Fruit fly (Drosophila melanogaster) whole organism, prepupa: ENCODE data around the gene CG31528.

Source experiments
- CG10631 ChIP-seq: fragments of 200-800 bp; sonication (Bioruptor generic); optimal IDR thresholded peaks from 2 replicates; lab custom pipeline; 2016; ENCODE audit warnings: missing biosample characterization, missing genetic modification characterization
- CG11762 ChIP-seq: fragments of 200-800 bp; sonication (Bioruptor generic); optimal IDR thresholded peaks from 3 replicates; lab custom pipeline; 2016; ENCODE audit warnings: missing biosample characterization, missing genetic modification characterization; ENCODE audit not compliant: insufficient read depth
- CG15336 ChIP-seq: fragments of 200-800 bp; sonication (Bioruptor generic); IDR thresholded peaks from 2 replicates; pipeline ENCODE4 v1.3.6; 2022; ENCODE audit warnings: missing biosample characterization, missing genetic modification characterization
- CG31627 ChIP-seq: fragments of 200-800 bp; sonication (Bioruptor generic); optimal IDR thresholded peaks from 3 replicates; lab custom pipeline; 2016; ENCODE audit warnings: missing biosample characterization, missing genetic modification characterization
- CG34406 ChIP-seq: fragments of 200-800 bp; sonication (Bioruptor generic); optimal IDR thresholded peaks from 3 replicates; lab custom pipeline; 2016; ENCODE audit warnings: missing biosample characterization, missing genetic modification characterization
- CG3919 ChIP-seq: fragments of 200-800 bp; sonication (Bioruptor generic); optimal IDR thresholded peaks from 3 replicates; lab custom pipeline; 2016; ENCODE audit warnings: missing biosample characterization, missing genetic modification characterization
- CG6276 ChIP-seq: fragments of 200-800 bp; sonication (Bioruptor generic); optimal IDR thresholded peaks from 2 replicates; lab custom pipeline; 2017; ENCODE audit warnings: missing biosample characterization, mild to moderate bottlenecking, missing genetic modification characterization
- CG6808 ChIP-seq: fragments of 200-800 bp; sonication (Bioruptor generic); optimal IDR thresholded peaks from 3 replicates; lab custom pipeline; 2017; ENCODE audit warnings: missing biosample characterization, missing genetic modification characterization, mild to moderate bottlenecking, moderate library complexity, missing genetic modification reagents
- CG7368 ChIP-seq: fragments of 200-800 bp; sonication (Bioruptor generic); optimal IDR thresholded peaks from 3 replicates; lab custom pipeline; 2016; ENCODE audit warnings: missing biosample characterization, missing genetic modification characterization
- CG8119 ChIP-seq: fragments of 200-800 bp; sonication (Bioruptor generic); IDR thresholded peaks from 3 replicates; pipeline ENCODE4 v1.3.6; 2022; ENCODE audit warnings: missing biosample characterization, missing genetic modification characterization
- CG8632 ChIP-seq: fragments of 200-800 bp; sonication (Bioruptor generic); optimal IDR thresholded peaks from 3 replicates; lab custom pipeline; 2016; ENCODE audit warnings: missing biosample characterization, missing genetic modification characterization
- CG9139 ChIP-seq: fragments of 200-800 bp; sonication (Bioruptor generic); optimal IDR thresholded peaks from 3 replicates; lab custom pipeline; 2017; ENCODE audit warnings: missing biosample characterization, mild to moderate bottlenecking, missing genetic modification characterization
- Eip78C ChIP-seq: fragments of 200-800 bp; sonication (Bioruptor generic); peaks from one replicate; lab custom pipeline; 2016; ENCODE audit warnings: missing biosample characterization, missing genetic modification characterization
- Eip93F ChIP-seq: fragments of 200-800 bp; sonication (Bioruptor generic); optimal IDR thresholded peaks from 2 replicates; lab custom pipeline; 2016; ENCODE audit warnings: missing biosample characterization, mild to moderate bottlenecking, missing genetic modification characterization
- Ets21C ChIP-seq: fragments of 200-800 bp; sonication (Bioruptor generic); optimal IDR thresholded peaks from 3 replicates; lab custom pipeline; 2016; ENCODE audit warnings: missing biosample characterization, missing genetic modification characterization
- Ets96B ChIP-seq: fragments of 200-800 bp; optimal IDR thresholded peaks from 2 replicates; lab custom pipeline; 2019; ENCODE audit warnings: missing biosample characterization, mild to moderate bottlenecking, missing genetic modification characterization, moderate library complexity
- Hr39 ChIP-seq: fragments of 200-800 bp; sonication (Bioruptor generic); optimal IDR thresholded peaks from 2 replicates; lab custom pipeline; 2016; ENCODE audit warnings: missing biosample characterization, missing genetic modification characterization
- Lpt ChIP-seq: fragments of 200-800 bp; sonication (Bioruptor generic); optimal IDR thresholded peaks from 3 replicates; lab custom pipeline; 2016; ENCODE audit warnings: missing biosample characterization, missing genetic modification characterization
- Met ChIP-seq: fragments of 200-800 bp; sonication (Bioruptor generic); optimal IDR thresholded peaks from 3 replicates; lab custom pipeline; 2016; ENCODE audit warnings: missing biosample characterization, missing genetic modification characterization
- OdsH ChIP-seq: fragments of 200-800 bp; sonication (Bioruptor generic); optimal IDR thresholded peaks from 3 replicates; lab custom pipeline; 2016; ENCODE audit warnings: missing biosample characterization, missing genetic modification characterization
- Smox ChIP-seq: fragments of 200-800 bp; sonication (Bioruptor generic); optimal IDR thresholded peaks from 3 replicates; lab custom pipeline; 2016; ENCODE audit warnings: missing biosample characterization, missing genetic modification characterization
- acj6 ChIP-seq: fragments of 200-800 bp; sonication (Bioruptor generic); optimal IDR thresholded peaks from 3 replicates; lab custom pipeline; 2016; ENCODE audit warnings: missing biosample characterization, missing genetic modification characterization
- cyc ChIP-seq: fragments of 200-800 bp; sonication (Bioruptor generic); optimal IDR thresholded peaks from 3 replicates; lab custom pipeline; 2016; ENCODE audit warnings: missing biosample characterization, missing genetic modification characterization
- dac ChIP-seq: fragments of 200-800 bp; sonication (Bioruptor generic); optimal IDR thresholded peaks from 2 replicates; lab custom pipeline; 2017; ENCODE audit warnings: missing biosample characterization, mild to moderate bottlenecking, missing genetic modification characterization
- dsx ChIP-seq: fragments of 200-800 bp; optimal IDR thresholded peaks from 3 replicates; lab custom pipeline; 2019; ENCODE audit warnings: missing biosample characterization, mild to moderate bottlenecking, missing genetic modification characterization, moderate library complexity; ENCODE audit not compliant: poor library complexity, severe bottlenecking
- eg ChIP-seq: fragments of 200-800 bp; sonication (Bioruptor generic); IDR thresholded peaks from 3 replicates; pipeline ENCODE4 v1.3.6; 2022; ENCODE audit warnings: missing biosample characterization, missing genetic modification characterization
- esn ChIP-seq: fragments of 200-800 bp; sonication (Bioruptor generic); optimal IDR thresholded peaks from 2 replicates; lab custom pipeline; 2016; ENCODE audit warnings: missing biosample characterization, mild to moderate bottlenecking, missing genetic modification characterization, moderate library complexity
- fd59A ChIP-seq: fragments of 200-800 bp; sonication (Bioruptor generic); optimal IDR thresholded peaks from 2 replicates; lab custom pipeline; 2017; ENCODE audit warnings: missing biosample characterization, mild to moderate bottlenecking, missing genetic modification characterization, missing genetic modification reagents
- fd85E ChIP-seq: fragments of 200-800 bp; sonication (Bioruptor generic); optimal IDR thresholded peaks from 3 replicates; lab custom pipeline; 2016; ENCODE audit warnings: missing biosample characterization, missing genetic modification characterization
- fkh ChIP-seq: fragments of 200-800 bp; sonication (Bioruptor generic); optimal IDR thresholded peaks from 3 replicates; lab custom pipeline; 2017; ENCODE audit warnings: missing biosample characterization, mild to moderate bottlenecking, missing genetic modification characterization, moderate library complexity
- pdm3 ChIP-seq: fragments of 200-800 bp; sonication (Bioruptor generic); optimal IDR thresholded peaks from 3 replicates; lab custom pipeline; 2016; ENCODE audit warnings: missing biosample characterization, missing genetic modification characterization
- spab ChIP-seq: fragments of 200-800 bp; sonication (Bioruptor generic); optimal IDR thresholded peaks from 2 replicates; lab custom pipeline; 2017; ENCODE audit warnings: missing biosample characterization, mild to moderate bottlenecking, missing genetic modification characterization, missing genetic modification reagents
- svp ChIP-seq: fragments of 200-800 bp; sonication (Bioruptor generic); peaks from one replicate; lab custom pipeline; 2016; ENCODE audit warnings: missing biosample characterization, missing genetic modification characterization
- topi ChIP-seq: fragments of 200-800 bp; sonication (Bioruptor generic); optimal IDR thresholded peaks from 3 replicates; lab custom pipeline; 2016; ENCODE audit warnings: missing biosample characterization, missing genetic modification characterization
- vri ChIP-seq: fragments of 200-800 bp; sonication (Bioruptor generic); optimal IDR thresholded peaks from 3 replicates; lab custom pipeline; 2016; ENCODE audit warnings: missing biosample characterization, mild to moderate bottlenecking, missing genetic modification characterization

Gene CG31528

DNA sequence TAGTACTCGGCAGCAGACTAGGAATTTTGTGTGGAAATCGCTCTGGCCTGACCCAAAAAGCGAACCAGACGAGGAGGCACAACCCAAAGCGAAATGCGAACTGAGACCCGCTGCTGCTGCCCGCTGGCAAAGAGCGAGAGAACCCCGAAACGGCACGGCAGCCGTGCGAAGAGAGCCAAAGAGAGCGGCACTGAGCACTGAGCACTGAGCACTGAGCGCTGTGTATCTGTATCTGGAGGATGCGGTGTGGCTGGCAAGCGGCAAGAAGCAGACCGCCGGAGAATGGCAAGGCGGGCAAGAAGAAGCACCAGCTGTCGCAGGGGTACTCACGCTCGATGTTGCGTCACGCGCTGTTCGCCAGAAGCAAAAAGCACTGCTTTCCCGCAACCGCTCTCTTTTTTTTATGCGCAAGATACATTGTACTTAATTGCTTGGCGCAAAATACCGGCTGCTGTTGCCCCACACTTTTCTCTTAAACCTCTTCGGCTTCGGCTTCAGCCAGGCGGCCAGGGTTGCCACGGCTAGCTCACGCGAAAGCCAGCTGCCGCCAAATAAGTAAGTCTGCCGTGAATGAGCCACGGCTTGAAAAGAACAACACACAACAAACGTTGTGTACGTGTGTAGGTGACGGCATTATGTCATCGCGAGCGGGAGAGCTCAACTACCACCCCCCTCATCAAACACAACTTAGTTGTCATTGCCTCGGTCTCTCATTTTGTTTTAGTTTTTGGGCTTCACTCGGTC, 37.1 kb downstream of the CG31528 start (continued):
- no peak for TF ChIP-seq Ets21C (GFP tag; lab: Kevin White, UChicago)
- TF ChIP-seq CG9139 (GFP tag; lab: Kevin White, UChicago), result no peak
- TF ChIP-seq CG11762, result no peak
- TF ChIP-seq esn (GFP tag; lab: Kevin White, UChicago), result peak; percentile 15
- peak; percentile 24 for TF ChIP-seq CG6808 (GFP tag; lab: Kevin White, UChicago)
- TF ChIP-seq CG7368, result no peak
- TF ChIP-seq dac (GFP tag; lab: Kevin White, UChicago), result no peak
- no peak for TF ChIP-seq Eip93F (GFP tag; lab: Kevin White, UChicago)
- TF ChIP-seq fkh (GFP tag; lab: Kevin White, UChicago), result peak; percentile 54
- TF ChIP-seq eg (GFP tag; lab: Robert Waterston, UW), result peak; percentile 59; the same call in 2 of the 3 replicates
- no peak for TF ChIP-seq spab
- no peak for TF ChIP-seq CG6276 (GFP tag; lab: Kevin White, UChicago)
- TF ChIP-seq CG31627 (GFP tag; lab: Kevin White, UChicago), result no peak
- TF ChIP-seq CG34406 (GFP tag; lab: Kevin White, UChicago), result no peak
- no peak for TF ChIP-seq Ets96B (tag; lab: Kevin White, UChicago)
- TF ChIP-seq CG8632 (GFP tag; lab: Kevin White, UChicago), result no peak
- no peak for TF ChIP-seq OdsH
- peak; percentile 99 for TF ChIP-seq vri (GFP tag; lab: Kevin White, UChicago)
- TF ChIP-seq CG3919 (GFP tag; lab: Kevin White, UChicago), result peak; percentile 30
- no peak for TF ChIP-seq fd59A (GFP tag; lab: Kevin White, UChicago)
- TF ChIP-seq acj6 (GFP tag; lab: Kevin White, UChicago), result no peak
- TF ChIP-seq cyc, result no peak
- TF ChIP-seq Met (GFP tag; lab: Kevin White, UChicago), result peak; percentile 1
- no peak for TF ChIP-seq pdm3 (GFP tag; lab: Kevin White, UChicago)
- peak; percentile 99 for TF ChIP-seq dsx (GFP tag; lab: Kevin White, UChicago)

DNA sequence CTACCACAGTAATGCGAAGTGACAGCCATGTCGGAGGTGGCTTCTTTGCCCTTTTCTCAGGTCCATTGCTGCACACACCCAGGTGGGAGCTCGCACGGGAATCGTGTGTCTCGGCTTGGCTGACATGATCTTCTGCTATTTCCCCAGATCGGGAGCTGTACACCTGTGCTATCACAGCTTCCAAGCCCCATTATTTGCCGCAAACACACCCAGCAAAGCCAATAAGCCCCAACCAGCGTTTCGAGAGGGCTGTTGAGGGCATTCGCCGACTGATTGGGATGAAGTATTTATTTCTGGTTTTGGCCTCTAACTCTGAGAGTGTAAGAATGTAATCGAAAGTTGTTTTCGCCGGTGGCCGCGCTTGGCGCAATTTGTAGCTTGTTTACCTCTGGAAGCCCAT, 41.4 kb downstream of the CG31528 start:
- TF ChIP-seq CG3919 (GFP tag; lab: Kevin White, UChicago) (no peak), fkh (GFP tag; lab: Kevin White, UChicago) (peak; percentile 63)

DNA sequence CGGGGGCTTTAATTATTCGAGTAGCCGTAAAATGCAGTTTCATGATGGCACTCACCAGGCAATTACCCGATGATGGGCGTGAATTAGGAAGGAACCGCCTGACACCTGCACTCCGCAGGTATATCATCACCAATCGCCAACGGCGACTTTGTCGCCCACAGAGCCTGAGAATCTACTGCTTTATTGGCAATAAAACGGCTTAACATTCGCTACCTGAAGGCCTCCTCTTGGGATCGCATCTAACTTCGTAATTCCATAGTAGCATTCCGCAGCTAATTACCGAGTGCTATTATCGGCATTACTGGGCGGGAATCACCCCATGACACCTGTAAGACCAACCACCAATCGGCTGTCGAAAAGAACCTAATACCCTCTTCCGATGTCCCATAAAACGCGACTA, 42.0 kb downstream of the CG31528 start:
- TF ChIP-seq Eip78C (no peak), Smox (GFP tag; lab: Kevin White, UChicago) (no peak), Lpt (GFP tag; lab: Kevin White, UChicago) (no peak), cyc (no peak), CG10631 (GFP tag; lab: Kevin White, UChicago) (no peak), CG6808 (GFP tag; lab: Kevin White, UChicago) (no peak), fd85E (GFP tag; lab: Kevin White, UChicago) (no peak), CG15336 (GFP tag; lab: Robert Waterston, UW) (no peak), CG8119 (GFP tag; lab: Robert Waterston, UW) (no peak), CG31627 (GFP tag; lab: Kevin White, UChicago) (no peak), svp (GFP tag; lab: Kevin White, UChicago) (no peak), Ets96B (tag; lab: Kevin White, UChicago) (no peak), topi (GFP tag; lab: Kevin White, UChicago) (no peak), Met (GFP tag; lab: Kevin White, UChicago) (no peak), fkh (GFP tag; lab: Kevin White, UChicago) (no peak), CG11762 (no peak), Hr39 (no peak), Eip93F (GFP tag; lab: Kevin White, UChicago) (no peak)
